Fruit fly (Drosophila melanogaster) whole organism, adult: ENCODE data around the gene CG32264.

Source experiments
- CG14711 ChIP-seq: fragments of 200-800 bp; sonication (Bioruptor generic); optimal IDR thresholded peaks from 2 replicates; lab custom pipeline; 2018; ENCODE audit warnings: missing biosample characterization, mild to moderate bottlenecking, missing genetic modification characterization, moderate library complexity
- CG1620 ChIP-seq: fragments of 200-800 bp; sonication (Bioruptor generic); optimal IDR thresholded peaks from 2 replicates; lab custom pipeline; 2016; ENCODE audit warnings: missing biosample characterization, missing genetic modification characterization
- CG33017 ChIP-seq: fragments of 200-800 bp; sonication (Bioruptor generic); optimal IDR thresholded peaks from 2 replicates; lab custom pipeline; 2018; ENCODE audit warnings: missing biosample characterization, mild to moderate bottlenecking, missing genetic modification characterization, moderate library complexity
- CG7045 ChIP-seq: fragments of 200-800 bp; sonication (Bioruptor generic); optimal IDR thresholded peaks from 2 replicates; lab custom pipeline; 2017; ENCODE audit warnings: missing biosample characterization, mild to moderate bottlenecking, missing genetic modification characterization
- Clk ChIP-seq: fragments of 200-800 bp; sonication (Bioruptor generic); optimal IDR thresholded peaks from 2 replicates; lab custom pipeline; 2017; ENCODE audit warnings: missing biosample characterization, missing genetic modification characterization
- Mnt ChIP-seq: fragments of 200-800 bp; sonication (Bioruptor generic); optimal IDR thresholded peaks from 2 replicates; lab custom pipeline; 2016; ENCODE audit warnings: missing biosample characterization, mild to moderate bottlenecking, missing genetic modification characterization
- cnc ChIP-seq, 2 experiments: fragments of >200 bp; optimal IDR thresholded peaks; 2 replicates each; lab custom pipeline; 2017
- kay ChIP-seq: fragments of 200-800 bp; sonication (Bioruptor generic); peaks from one replicate; lab custom pipeline; 2016; ENCODE audit warnings: missing biosample characterization, missing genetic modification characterization, borderline replicate concordance

dm6 chr3L:3763335-3763734, 42.9 kb downstream of the CG32264 start:
- TF ChIP-seq Mnt: no peak
- TF ChIP-seq cnc (optimal IDR thresholded peaks at IDR 0.05; lab: Kevin White, UChicago): no peak
- no peak for TF ChIP-seq Clk (GFP tag; lab: Kevin White, UChicago)
- no peak for TF ChIP-seq CG1620 (GFP tag; lab: Kevin White, UChicago)
- TF ChIP-seq CG7045 (GFP tag; lab: Kevin White, UChicago): no peak
- no peak for TF ChIP-seq CG33017
- no peak for TF ChIP-seq kay (GFP tag; lab: Kevin White, UChicago)
- no peak for TF ChIP-seq CG14711
